Worm (Caenorhabditis elegans): ENCODE data around the gene ugt-44.

Gene ugt-44

DNA sequence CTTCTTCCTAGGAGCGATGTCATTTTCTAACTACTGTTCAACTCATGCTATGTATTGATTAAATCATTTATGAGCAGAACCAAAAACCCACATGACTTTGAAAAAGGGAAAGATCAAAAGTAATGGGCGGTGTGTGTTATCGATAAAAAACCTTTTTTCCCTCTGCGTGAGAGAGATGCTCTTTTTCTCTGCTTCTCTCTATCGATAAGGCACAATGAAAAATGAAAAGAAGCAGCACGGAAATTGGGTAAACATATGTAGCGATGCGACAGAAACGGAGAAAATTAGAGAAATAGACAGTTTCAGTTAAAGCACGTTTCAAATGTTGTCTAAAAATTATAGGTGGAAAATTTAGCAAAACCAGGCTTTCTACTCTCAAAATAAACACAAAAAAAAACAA is 32.8 kb downstream of the ugt-44 start (continued):
- TF ChIP-seq Y75B8A.6 (GFP tag; IDR thresholded peaks at IDR 0.05) (no peak), lsy-2 (tag; optimal IDR thresholded peaks at IDR 0.05) (peak in 1 of 2 experiments; percentile 63), ceh-32 (tag; optimal IDR thresholded peaks at IDR 0.05; ENCODE audit: poor library complexity) (no peak), pha-4 (GFP tag; IDR thresholded peaks at IDR 0.05) (peak; percentile 50; the same call in 1 of the 2 replicates), pha-4 (tag; optimal IDR thresholded peaks at IDR 0.05) (no peak), Y5F2A.4 (GFP tag; optimal IDR thresholded peaks at IDR 0.05) (no peak), fkh-10 (GFP tag; optimal IDR thresholded peaks at IDR 0.05) (no peak), zag-1 (tag; optimal IDR thresholded peaks at IDR 0.05) (no peak), sdz-12 (GFP tag; optimal IDR thresholded peaks at IDR 0.05) (no peak), ZK546.5 (tag; optimal IDR thresholded peaks at IDR 0.05) (no peak), daf-16 (GFP tag; optimal IDR thresholded peaks at IDR 0.05) (peak in 1 of 2 experiments; percentile 36), daf-16 (tag; optimal IDR thresholded peaks at IDR 0.05) (peak; percentile 97), nhr-76 (tag; optimal IDR thresholded peaks at IDR 0.05) (no peak), Y105C5A.15 (GFP tag; IDR thresholded peaks at IDR 0.05) (no peak), fos-1 (tag; optimal IDR thresholded peaks at IDR 0.05) (no peak), T20F7.1 (GFP tag; optimal IDR thresholded peaks at IDR 0.05) (peak; percentile 23), nhr-41 (GFP tag; IDR thresholded peaks at IDR 0.05) (no peak), zip-11 (GFP tag; IDR thresholded peaks at IDR 0.05) (no peak), mdt-29 (GFP tag; IDR thresholded peaks at IDR 0.05) (no peak), nhr-42 (GFP tag; IDR thresholded peaks at IDR 0.05) (0 out of 2 replicates have a peak, but pooled peaks have one; percentile 26), snpc-1.2 (GFP tag; IDR thresholded peaks at IDR 0.05) (no peak), nhr-77 (tag; optimal IDR thresholded peaks at IDR 0.05) (peak; percentile 86)

DNA sequence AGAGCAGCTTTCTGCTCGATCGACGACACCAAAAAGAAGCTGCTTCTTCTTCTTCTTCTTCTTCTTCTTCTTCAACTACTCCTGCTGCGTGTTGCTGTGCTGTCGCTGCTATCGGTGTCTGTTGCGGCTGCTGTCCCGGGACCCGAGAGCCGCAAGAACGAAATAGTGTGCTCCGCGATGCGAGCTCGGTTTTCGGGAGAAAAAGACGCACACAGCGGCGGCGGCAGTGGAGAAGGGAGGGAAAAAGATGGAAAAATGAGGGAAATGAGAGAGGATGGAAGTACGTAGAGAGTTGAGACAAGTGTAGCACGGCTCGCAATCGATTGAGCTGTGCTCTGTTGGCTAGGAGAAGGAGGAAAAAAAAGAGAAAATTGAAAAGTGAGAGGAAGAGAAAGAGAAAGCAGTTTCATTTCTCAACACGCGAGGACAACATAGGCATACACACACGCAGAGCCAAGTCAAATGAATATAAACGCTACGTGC is 34.2 kb downstream of the ugt-44 start:
- TF ChIP-seq mdl-1 (tag; optimal IDR thresholded peaks at IDR 0.05) (peak; percentile 32 to 54), snpc-1.2 (GFP tag; IDR thresholded peaks at IDR 0.05) (0 out of 2 replicates have a peak, but pooled peaks have one; percentile 28), nhr-41 (GFP tag; IDR thresholded peaks at IDR 0.05) (no peak), nhr-77 (tag; optimal IDR thresholded peaks at IDR 0.05) (peak; percentile 35), lin-13 (GFP tag; optimal IDR thresholded peaks at IDR 0.05) (peak; percentile 35), F37D6.2 (tag; optimal IDR thresholded peaks at IDR 0.05) (peak; percentile 62), dmd-6 (GFP tag; IDR thresholded peaks at IDR 0.05) (peak; percentile 41), hmg-1.1 (GFP tag; IDR thresholded peaks at IDR 0.05) (peak; percentile 71), nhr-111 (GFP tag; optimal IDR thresholded peaks at IDR 0.05) (no peak), tra-1 (GFP tag; IDR thresholded peaks at IDR 0.05) (0 out of 2 replicates have a peak, but pooled peaks have one; percentile 14), pqm-1 (tag; optimal IDR thresholded peaks at IDR 0.05) (peak; percentile 0), nhr-11 (tag; optimal IDR thresholded peaks at IDR 0.05) (peak; percentile 90), lsy-2 (tag; optimal IDR thresholded peaks at IDR 0.05) (peak; percentile 17 to 37), ceh-28 (tag; optimal IDR thresholded peaks at IDR 0.05) (peak; percentile 70), mep-1 (tag; optimal IDR thresholded peaks at IDR 0.05) (peak; percentile 74), nhr-28 (tag; optimal IDR thresholded peaks at IDR 0.05) (peak; percentile 7), fkh-10 (GFP tag; optimal IDR thresholded peaks at IDR 0.05) (peak; percentile 47), hif-1 (tag; optimal IDR thresholded peaks at IDR 0.05) (peak in 1 of 2 experiments; percentile 28), vab-7 (GFP tag; IDR thresholded peaks at IDR 0.05) (0 out of 2 replicates have a peak, but pooled peaks have one; percentile 12), unc-62 (GFP tag; optimal IDR thresholded peaks at IDR 0.05 in 1 of 2) (peak in 1 of 2 experiments; percentile 82), unc-62 (tag; optimal IDR thresholded peaks at IDR 0.05) (no peak), ztf-7 (tag; optimal IDR thresholded peaks at IDR 0.05) (no peak), hlh-11 (tag; optimal IDR thresholded peaks at IDR 0.05) (peak; percentile 73), aha-1 (tag) (peak; percentile 83), zip-11 (GFP tag; IDR thresholded peaks at IDR 0.05) (no peak), D1046.2 (GFP tag; IDR thresholded peaks at IDR 0.05) (no peak), daf-16 (GFP tag; optimal IDR thresholded peaks at IDR 0.05) (peak in 1 of 2 experiments; percentile 59), daf-16 (tag; optimal IDR thresholded peaks at IDR 0.05) (peak; percentile 27), hlh-30 (tag; optimal IDR thresholded peaks at IDR 0.05; ENCODE audit: insufficient read depth) (peak; percentile 41), rbr-2 (tag; optimal IDR thresholded peaks at IDR 0.05) (peak; percentile 74), aly-2 (tag; optimal IDR thresholded peaks at IDR 0.05) (no peak), set-16 (GFP tag; IDR thresholded peaks at IDR 0.05) (peak; percentile 93), pha-4 (GFP tag; IDR thresholded peaks at IDR 0.05) (no peak; the same call in 1 of the 2 replicates), pha-4 (tag; optimal IDR thresholded peaks at IDR 0.05) (no peak), madf-9 (GFP tag; conservative IDR thresholded peaks at IDR 0.05) (0 out of 2 replicates have a peak, but pooled peaks have one; percentile 40), F26F4.8 (GFP tag; conservative IDR thresholded peaks at IDR 0.05) (no peak), ctbp-1 (GFP tag; IDR thresholded peaks at IDR 0.05) (peak; percentile 78)

Measured in whole organism, L4 larva.